Worm (Caenorhabditis elegans): Measurements from ENCODE around the gene eef-1A.2.

DNA sequence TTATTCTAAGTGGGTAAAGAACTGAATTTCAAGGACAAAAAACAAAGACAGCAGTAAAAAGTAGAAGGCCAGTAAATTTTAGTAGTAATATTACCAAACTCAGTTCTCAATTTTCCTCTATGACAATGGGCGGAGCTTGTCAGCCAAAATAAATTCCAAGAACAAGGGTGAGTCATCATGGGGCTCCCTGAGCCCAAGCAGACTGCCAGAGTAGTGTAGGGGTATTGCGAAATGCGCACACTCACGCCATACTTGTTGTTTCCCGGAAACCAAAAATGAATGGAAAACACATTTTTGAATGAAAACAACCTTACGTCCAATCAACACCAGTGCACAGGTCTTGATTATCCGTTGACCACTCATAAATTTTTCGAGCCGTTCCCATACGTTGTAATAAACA is 31.7 kb upstream of the eef-1A.2 start:
- TF ChIP-seq tbx-2 (tag; optimal IDR thresholded peaks at IDR 0.05), result peak; percentile 22
- peak; percentile 12 for TF ChIP-seq lin-13 (GFP tag; optimal IDR thresholded peaks at IDR 0.05)
- TF ChIP-seq lin-39 (tag; optimal IDR thresholded peaks at IDR 0.05), result no peak
- no peak for TF ChIP-seq egl-27 (tag; optimal IDR thresholded peaks at IDR 0.05)
- TF ChIP-seq ztf-11 (tag; optimal IDR thresholded peaks at IDR 0.05), result no peak
- TF ChIP-seq unc-62 (GFP tag; optimal IDR thresholded peaks at IDR 0.05), result no peak
- no peak for TF ChIP-seq blmp-1 (tag; optimal IDR thresholded peaks at IDR 0.05)
- peak in 1 of 2 experiments; percentile 28 for TF ChIP-seq lsy-2 (tag; optimal IDR thresholded peaks at IDR 0.05)
- TF ChIP-seq snpc-4 (tag; optimal IDR thresholded peaks at IDR 0.05), result no peak
- TF ChIP-seq nhr-11 (tag; optimal IDR thresholded peaks at IDR 0.05), result peak; percentile 56

Data from whole organism, L1 larva.